Fruit fly (Drosophila melanogaster): ENCODE results near the gene CG4230.

DNA sequence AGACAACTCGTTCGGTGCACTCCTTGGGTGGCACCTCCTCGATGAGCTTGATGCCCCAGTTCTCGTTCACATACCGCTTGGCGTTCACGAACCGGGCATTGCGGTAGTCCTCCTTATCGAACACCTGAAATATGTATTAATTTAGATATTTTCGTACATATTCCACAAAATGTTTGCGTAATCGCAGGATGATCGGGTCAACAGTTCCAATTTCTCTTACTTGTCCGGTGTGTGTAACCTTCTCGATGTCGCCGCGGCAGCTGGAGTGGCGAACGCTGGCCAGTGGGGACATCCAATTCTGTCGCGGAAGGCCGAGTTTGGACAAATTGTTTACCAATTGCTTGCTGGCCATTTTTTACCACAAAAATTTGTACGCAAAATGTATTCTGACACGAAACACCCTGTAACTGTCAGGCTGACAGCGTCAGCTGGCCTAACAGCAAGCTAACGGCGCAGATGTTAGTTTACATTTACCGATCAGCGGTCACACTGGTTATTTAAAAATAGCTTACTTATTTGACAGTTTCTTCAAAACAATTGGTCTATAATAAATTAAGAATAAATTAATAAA lies 3.8 kb downstream of the CG4230 start, which contains the start of gene ND-13A:
- TF ChIP-seq vri (GFP tag; optimal IDR thresholded peaks at IDR 0.05) = peak; percentile 16
- TF ChIP-seq fkh (GFP tag; optimal IDR thresholded peaks at IDR 0.05) = no peak
- TF ChIP-seq CG8319 (GFP tag; optimal IDR thresholded peaks at IDR 0.05) = no peak
- no peak for TF ChIP-seq CG6276 (GFP tag; optimal IDR thresholded peaks at IDR 0.05)
- TF ChIP-seq Ets96B (tag; optimal IDR thresholded peaks at IDR 0.05) = no peak
- TF ChIP-seq CG6163 (GFP tag; IDR thresholded peaks at IDR 0.05) = no peak
- TF ChIP-seq CG6808 (GFP tag; optimal IDR thresholded peaks at IDR 0.05) = no peak
- TF ChIP-seq fd59A (GFP tag; optimal IDR thresholded peaks at IDR 0.05) = no peak
